Fruit fly (Drosophila melanogaster) whole organism, embryonic: ENCODE measurements around the gene mat.
A peak's percentile ranks its signal among the peaks of the same experiment; 100 is the strongest.

ENCODE experiments used
- Aef1 ChIP-seq: fragments of 200-800 bp; sonication (Bioruptor generic); IDR thresholded peaks from 3 replicates; pipeline ENCODE4 v1.3.6; 2022; ENCODE audit warnings: missing biosample characterization, missing genetic modification characterization
- CG10366 ChIP-seq: fragments of 200-800 bp; sonication (Bioruptor generic); IDR thresholded peaks from 2 replicates; pipeline ENCODE4 v1.3.6; 2022; ENCODE audit warnings: missing biosample characterization, missing genetic modification characterization
- CG11085 ChIP-seq: fragments of 200-800 bp; sonication (Bioruptor generic); IDR thresholded peaks from 2 replicates; pipeline ENCODE4 v1.3.6; 2022; ENCODE audit warnings: missing biosample characterization, missing genetic modification characterization
- CG1233 ChIP-seq: fragments of 200-800 bp; sonication (Bioruptor generic); optimal IDR thresholded peaks from 4 replicates; lab custom pipeline; 2018; ENCODE audit warnings: missing biosample characterization, mild to moderate bottlenecking, missing genetic modification characterization
- CG12391 ChIP-seq: fragments of 200-800 bp; sonication (Bioruptor generic); optimal IDR thresholded peaks from 3 replicates; lab custom pipeline; 2018; ENCODE audit warnings: missing biosample characterization, mild to moderate bottlenecking, missing genetic modification characterization, moderate library complexity
- CG14667 ChIP-seq: fragments of 200-800 bp; sonication (Bioruptor generic); IDR thresholded peaks from 2 replicates; pipeline ENCODE4 v1.3.6; 2022; ENCODE audit warnings: missing biosample characterization, missing genetic modification characterization
- CG1529 ChIP-seq: fragments of 200-800 bp; sonication (Bioruptor generic); optimal IDR thresholded peaks from 3 replicates; lab custom pipeline; 2018; ENCODE audit warnings: missing biosample characterization, missing genetic modification characterization
- CG17612 ChIP-seq: fragments of 200-800 bp; sonication (Bioruptor generic); IDR thresholded peaks from 2 replicates; pipeline ENCODE4 v1.3.6; 2022; ENCODE audit warnings: missing biosample characterization, missing genetic modification characterization
- CG17802 ChIP-seq: fragments of 200-800 bp; sonication (Bioruptor generic); optimal IDR thresholded peaks from 2 replicates; lab custom pipeline; 2018; ENCODE audit warnings: missing biosample characterization, mild to moderate bottlenecking, missing genetic modification characterization, moderate library complexity
- CG17912 ChIP-seq: fragments of 200-800 bp; sonication (Bioruptor generic); optimal IDR thresholded peaks from 2 replicates; lab custom pipeline; 2018; ENCODE audit warnings: missing biosample characterization, mild to moderate bottlenecking, missing genetic modification characterization
- CG2202 ChIP-seq: fragments of 200-800 bp; sonication (Bioruptor generic); optimal IDR thresholded peaks from 2 replicates; lab custom pipeline; 2018; ENCODE audit warnings: missing biosample characterization, mild to moderate bottlenecking, missing genetic modification characterization
- CG30431 ChIP-seq: fragments of 200-800 bp; sonication (Bioruptor generic); optimal IDR thresholded peaks from 2 replicates; lab custom pipeline; 2017; ENCODE audit warnings: missing biosample characterization, missing genetic modification characterization
- CG32767 ChIP-seq: fragments of 200-800 bp; sonication (Bioruptor generic); IDR thresholded peaks from 2 replicates; pipeline ENCODE4 v1.3.6; 2022; ENCODE audit warnings: missing biosample characterization, missing genetic modification characterization
- CG4328 ChIP-seq: fragments of 200-800 bp; sonication (Bioruptor generic); optimal IDR thresholded peaks from 3 replicates; lab custom pipeline; 2017; ENCODE audit warnings: missing biosample characterization, missing genetic modification reagents, missing genetic modification characterization
- CG5180 ChIP-seq: fragments of 200-800 bp; sonication (Bioruptor generic); optimal IDR thresholded peaks from 3 replicates; lab custom pipeline; 2017; ENCODE audit warnings: missing biosample characterization, missing genetic modification characterization, mild to moderate bottlenecking, moderate library complexity, missing genetic modification reagents
- CG7357 ChIP-seq: fragments of 200-800 bp; sonication (Bioruptor generic); IDR thresholded peaks from 3 replicates; pipeline ENCODE4 v1.3.6; 2022; ENCODE audit warnings: missing biosample characterization, missing genetic modification characterization
- CG7987 ChIP-seq: fragments of 200-800 bp; sonication (Bioruptor generic); optimal IDR thresholded peaks from 2 replicates; lab custom pipeline; 2018; ENCODE audit warnings: missing biosample characterization, mild to moderate bottlenecking, missing genetic modification characterization, moderate library complexity
- CG9215 ChIP-seq: fragments of 200-800 bp; sonication (Bioruptor generic); IDR thresholded peaks from 2 replicates; pipeline ENCODE4 v1.3.6; 2022; ENCODE audit warnings: missing biosample characterization, missing genetic modification characterization
- CG9797 ChIP-seq: fragments of 200-800 bp; sonication (Bioruptor generic); optimal IDR thresholded peaks from 3 replicates; lab custom pipeline; 2018; ENCODE audit warnings: missing biosample characterization, mild to moderate bottlenecking, missing genetic modification characterization
- CHES-1-like ChIP-seq: fragments of 200-800 bp; sonication (Bioruptor generic); optimal IDR thresholded peaks from 2 replicates; lab custom pipeline; 2016; ENCODE audit warnings: missing biosample characterization, missing genetic modification characterization
- CTCF ChIP-seq: fragments of 200-800 bp; sonication (Bioruptor generic); optimal IDR thresholded peaks from 2 replicates; lab custom pipeline; 2017; ENCODE audit warnings: missing biosample characterization, mild to moderate bottlenecking, missing genetic modification characterization, moderate library complexity
- Dbx ChIP-seq: fragments of 200-800 bp; sonication (Bioruptor generic); IDR thresholded peaks from 3 replicates; pipeline ENCODE4 v1.3.6; 2022; ENCODE audit warnings: missing biosample characterization, missing genetic modification characterization
- Ets97D ChIP-seq: fragments of 200-800 bp; sonication (Bioruptor generic); optimal IDR thresholded peaks from 3 replicates; lab custom pipeline; 2016; ENCODE audit warnings: missing biosample characterization, missing genetic modification characterization
- Fer2 ChIP-seq: fragments of 200-800 bp; sonication (Bioruptor generic); optimal IDR thresholded peaks from 2 replicates; lab custom pipeline; 2018; ENCODE audit warnings: missing biosample characterization, mild to moderate bottlenecking, missing genetic modification characterization, moderate library complexity
- H2.0 ChIP-seq: fragments of 200-800 bp; sonication (Bioruptor generic); IDR thresholded peaks from 2 replicates; pipeline ENCODE4 v1.3.6; 2022; ENCODE audit warnings: missing biosample characterization, missing genetic modification characterization
- HLHmδ ChIP-seq: fragments of 200-800 bp; sonication (Bioruptor generic); optimal IDR thresholded peaks from 2 replicates; lab custom pipeline; 2018; ENCODE audit warnings: missing biosample characterization, mild to moderate bottlenecking, missing genetic modification characterization, moderate library complexity
- HmgD ChIP-seq: fragments of 200-800 bp; sonication (Bioruptor generic); optimal IDR thresholded peaks from 3 replicates; lab custom pipeline; 2016; ENCODE audit warnings: missing biosample characterization, missing genetic modification characterization
- HmgZ ChIP-seq: fragments of 200-800 bp; sonication (Bioruptor generic); optimal IDR thresholded peaks from 2 replicates; lab custom pipeline; 2018; ENCODE audit warnings: missing biosample characterization, mild to moderate bottlenecking, missing genetic modification characterization
- Hmr ChIP-seq: fragments of 200-800 bp; sonication (Bioruptor generic); optimal IDR thresholded peaks from 3 replicates; lab custom pipeline; 2017; ENCODE audit warnings: mild to moderate bottlenecking, missing biosample characterization, missing genetic modification reagents, missing genetic modification characterization
- NC2α ChIP-seq: fragments of 200-800 bp; sonication (Bioruptor generic); optimal IDR thresholded peaks from 2 replicates; lab custom pipeline; 2016; ENCODE audit warnings: missing biosample characterization, missing genetic modification characterization
- Neu2 ChIP-seq: fragments of 200-800 bp; sonication (Bioruptor generic); optimal IDR thresholded peaks from 3 replicates; lab custom pipeline; 2016; ENCODE audit warnings: missing biosample characterization, missing genetic modification characterization, borderline replicate concordance
- Poxn ChIP-seq: fragments of 200-800 bp; sonication (Bioruptor generic); IDR thresholded peaks from 2 replicates; pipeline ENCODE4 v1.3.6; 2022; ENCODE audit warnings: missing biosample characterization, missing genetic modification characterization
- Ssrp ChIP-seq: fragments of 200-800 bp; sonication (Bioruptor generic); optimal IDR thresholded peaks from 2 replicates; lab custom pipeline; 2018; ENCODE audit warnings: missing biosample characterization, mild to moderate bottlenecking, missing genetic modification characterization, moderate library complexity
- Taf1 ChIP-seq: fragments of 200-800 bp; sonication (Bioruptor generic); IDR thresholded peaks from 2 replicates; pipeline ENCODE4 v1.3.6; 2022; ENCODE audit warnings: missing biosample characterization, missing genetic modification characterization
- YL-1 ChIP-seq: fragments of 200-800 bp; sonication (Bioruptor generic); optimal IDR thresholded peaks from 3 replicates; lab custom pipeline; 2017; ENCODE audit warnings: missing biosample characterization, mild to moderate bottlenecking, missing genetic modification characterization
- cas ChIP-seq: fragments of 200-800 bp; sonication (Bioruptor generic); IDR thresholded peaks from 2 replicates; pipeline ENCODE4 v1.3.6; 2022; ENCODE audit warnings: missing biosample characterization, missing genetic modification characterization
- chn ChIP-seq: fragments of 200-800 bp; sonication (Bioruptor generic); optimal IDR thresholded peaks from 2 replicates; lab custom pipeline; 2016; ENCODE audit warnings: missing biosample characterization, missing genetic modification characterization
- crp ChIP-seq, 2 experiments: fragments of 200-800 bp; sonication (Bioruptor generic); optimal IDR thresholded peaks; 2 replicates in 1 of 2; 3 replicates in 1 of 2; lab custom pipeline; 2017; ENCODE audit warnings: missing biosample characterization in 2 of 2, missing genetic modification characterization in 2 of 2, mild to moderate bottlenecking in 1 of 2, moderate library complexity in 1 of 2
- dimm ChIP-seq: fragments of 200-800 bp; sonication (Bioruptor generic); IDR thresholded peaks from 2 replicates; pipeline ENCODE4 v1.3.6; 2022; ENCODE audit warnings: missing biosample characterization, missing genetic modification characterization
- dm ChIP-seq: fragments of 200-800 bp; sonication (Bioruptor generic); optimal IDR thresholded peaks from 3 replicates; lab custom pipeline; 2016; ENCODE audit warnings: missing biosample characterization, missing genetic modification characterization
- en ChIP-seq: fragments of 200-800 bp; sonication (Bioruptor generic); optimal IDR thresholded peaks from 2 replicates; lab custom pipeline; 2016; ENCODE audit warnings: missing biosample characterization, missing genetic modification characterization
- eyg ChIP-seq: fragments of 200-800 bp; sonication (Bioruptor generic); optimal IDR thresholded peaks from 3 replicates; lab custom pipeline; 2016; ENCODE audit warnings: missing biosample characterization, missing genetic modification characterization
- gce ChIP-seq: fragments of 200-800 bp; sonication (Bioruptor generic); IDR thresholded peaks from 3 replicates; pipeline ENCODE4 v1.3.6; 2022; ENCODE audit warnings: missing biosample characterization, missing genetic modification characterization
- jing ChIP-seq: fragments of 200-800 bp; sonication (Bioruptor generic); optimal IDR thresholded peaks from 2 replicates; lab custom pipeline; 2018; ENCODE audit warnings: missing biosample characterization, mild to moderate bottlenecking, missing genetic modification characterization
- klu ChIP-seq: fragments of 200-800 bp; sonication (Bioruptor generic); IDR thresholded peaks from 2 replicates; pipeline ENCODE4 v1.3.6; 2022; ENCODE audit warnings: missing biosample characterization, missing genetic modification characterization
- maf-S ChIP-seq: fragments of 200-800 bp; sonication (Bioruptor generic); optimal IDR thresholded peaks from 2 replicates; lab custom pipeline; 2016; ENCODE audit warnings: missing biosample characterization, missing genetic modification characterization
- peb ChIP-seq: fragments of 200-800 bp; sonication (Bioruptor generic); IDR thresholded peaks from 2 replicates; pipeline ENCODE4 v1.3.6; 2022; ENCODE audit warnings: missing biosample characterization, missing genetic modification characterization
- run ChIP-seq: fragments of 200-800 bp; sonication (Bioruptor generic); optimal IDR thresholded peaks from 3 replicates; lab custom pipeline; 2018; ENCODE audit warnings: missing biosample characterization, mild to moderate bottlenecking, missing genetic modification characterization
- schlank ChIP-seq: fragments of 200-800 bp; sonication (Bioruptor generic); optimal IDR thresholded peaks from 2 replicates; lab custom pipeline; 2018; ENCODE audit warnings: missing biosample characterization, mild to moderate bottlenecking, missing genetic modification characterization
- sd ChIP-seq: fragments of 200-800 bp; sonication (Bioruptor generic); optimal IDR thresholded peaks from 3 replicates; lab custom pipeline; 2018; ENCODE audit warnings: missing biosample characterization, mild to moderate bottlenecking, missing genetic modification characterization, moderate library complexity
- stwl ChIP-seq: fragments of 200-800 bp; sonication (Bioruptor generic); optimal IDR thresholded peaks from 3 replicates; lab custom pipeline; 2018; ENCODE audit warnings: missing biosample characterization, mild to moderate bottlenecking, missing genetic modification characterization, moderate library complexity
- vnd ChIP-seq: fragments of 200-800 bp; sonication (Bioruptor generic); IDR thresholded peaks from 3 replicates; pipeline ENCODE4 v1.3.6; 2022; ENCODE audit warnings: missing biosample characterization, missing genetic modification characterization; ENCODE audit not compliant: partially characterized antibody
- zfh2 ChIP-seq: fragments of 200-800 bp; sonication (Bioruptor generic); optimal IDR thresholded peaks from 2 replicates; lab custom pipeline; 2016; ENCODE audit warnings: missing biosample characterization, missing genetic modification characterization

Gene mat

dm6 chr3L:917225-917624 lies 14.5 kb downstream of the mat start:
- no peak for TF ChIP-seq vnd (GFP tag; lab: Robert Waterston, UW)
- no peak for TF ChIP-seq CG11085 (GFP tag; lab: Robert Waterston, UW)
- no peak for TF ChIP-seq Taf1 (GFP tag; lab: Robert Waterston, UW)
- no peak for TF ChIP-seq Dbx (GFP tag; lab: Robert Waterston, UW)
- no peak for TF ChIP-seq zfh2 (GFP tag; lab: Kevin White, UChicago)
- TF ChIP-seq Poxn (GFP tag; lab: Robert Waterston, UW), result no peak
- no peak for TF ChIP-seq CG17912 (GFP tag; lab: Kevin White, UChicago)
- TF ChIP-seq CG14667 (GFP tag; lab: Robert Waterston, UW), result 0 out of 2 replicates have a peak, but pooled peaks have one; percentile 41
- TF ChIP-seq maf-S (GFP tag; lab: Kevin White, UChicago), result no peak
- no peak for TF ChIP-seq Aef1 (GFP tag; lab: Robert Waterston, UW)
- no peak for TF ChIP-seq eyg
- TF ChIP-seq CG7357, result no peak
- TF ChIP-seq CG17612, result no peak
- no peak for TF ChIP-seq Ssrp (tag; lab: Kevin White, UChicago)
- TF ChIP-seq CG17802 (tag; lab: Kevin White, UChicago), result no peak
- TF ChIP-seq crp (GFP tag; optimal IDR thresholded peaks at IDR 0.05; lab: Kevin White, UChicago), result no peak
- no peak for TF ChIP-seq CG9215 (GFP tag; lab: Robert Waterston, UW)
- no peak for TF ChIP-seq CG9797
- TF ChIP-seq Fer2 (tag; lab: Kevin White, UChicago), result no peak
- TF ChIP-seq NC2α (GFP tag; lab: Kevin White, UChicago), result no peak
- TF ChIP-seq CG1233 (GFP tag; lab: Kevin White, UChicago), result peak; percentile 26
- no peak for TF ChIP-seq jing (GFP tag; lab: Kevin White, UChicago)
- TF ChIP-seq dm (GFP tag; lab: Kevin White, UChicago), result no peak
- TF ChIP-seq klu (GFP tag; lab: Robert Waterston, UW), result no peak
- peak; percentile 13; the same call in 1 of the 2 replicates for TF ChIP-seq CG10366 (GFP tag; lab: Robert Waterston, UW)
- no peak for TF ChIP-seq sd (tag; lab: Kevin White, UChicago)
- no peak for TF ChIP-seq CG1529 (GFP tag; lab: Kevin White, UChicago)
- no peak for TF ChIP-seq CG4328 (GFP tag; lab: Kevin White, UChicago)
- TF ChIP-seq HmgD (GFP tag; lab: Kevin White, UChicago), result no peak
- TF ChIP-seq cas, result no peak
- no peak for TF ChIP-seq CG30431 (GFP tag; lab: Kevin White, UChicago)
- no peak for TF ChIP-seq CG7987 (GFP tag; lab: Kevin White, UChicago)
- no peak for TF ChIP-seq CG5180 (GFP tag; lab: Kevin White, UChicago)
- 0 out of 2 replicates have a peak, but pooled peaks have one; percentile 9 for TF ChIP-seq H2.0 (GFP tag; lab: Robert Waterston, UW)
- no peak for TF ChIP-seq CHES-1-like (GFP tag; lab: Kevin White, UChicago)
- no peak for TF ChIP-seq chn (GFP tag; lab: Kevin White, UChicago)
- no peak for TF ChIP-seq dimm (GFP tag; lab: Robert Waterston, UW)
- TF ChIP-seq Hmr (GFP tag; lab: Kevin White, UChicago), result peak; percentile 58
- TF ChIP-seq run (tag; lab: Kevin White, UChicago), result no peak
- TF ChIP-seq Ets97D (GFP tag; lab: Kevin White, UChicago), result no peak
- TF ChIP-seq CTCF (GFP tag; lab: Kevin White, UChicago), result no peak
- no peak for TF ChIP-seq gce
- TF ChIP-seq stwl (tag; lab: Kevin White, UChicago), result no peak
- no peak for TF ChIP-seq CG32767
- no peak for TF ChIP-seq peb (GFP tag; lab: Robert Waterston, UW)
- no peak for TF ChIP-seq YL-1
- TF ChIP-seq CG12391 (tag; lab: Kevin White, UChicago), result peak; percentile 10
- TF ChIP-seq Neu2 (GFP tag; lab: Kevin White, UChicago), result no peak
- no peak for TF ChIP-seq schlank (tag; lab: Kevin White, UChicago)
- TF ChIP-seq HmgZ, result peak; percentile 3
- no peak for TF ChIP-seq en (GFP tag; lab: Kevin White, UChicago)
- no peak for TF ChIP-seq CG2202 (tag; lab: Kevin White, UChicago)
- no peak for TF ChIP-seq HLHmδ (GFP tag; lab: Kevin White, UChicago)
